Fruit fly (Drosophila melanogaster) whole organism, embryonic: Measurements from ENCODE around the gene Adh.

ENCODE experiments used
- Abd-B ChIP-seq: fragments of 200-800 bp; sonication (Bioruptor generic); optimal IDR thresholded peaks from 2 replicates; lab custom pipeline; 2018; ENCODE audit warnings: missing biosample characterization, mild to moderate bottlenecking, missing genetic modification characterization, moderate library complexity
- Aef1 ChIP-seq: fragments of 200-800 bp; sonication (Bioruptor generic); IDR thresholded peaks from 3 replicates; pipeline ENCODE4 v1.3.6; 2022; ENCODE audit warnings: missing biosample characterization, missing genetic modification characterization
- Atf3 ChIP-seq: fragments of 200-800 bp; sonication (Bioruptor generic); optimal IDR thresholded peaks from 3 replicates; lab custom pipeline; 2016; ENCODE audit warnings: missing biosample characterization, missing genetic modification characterization
- B-H1 ChIP-seq: fragments of 200-800 bp; sonication (Bioruptor generic); IDR thresholded peaks from 3 replicates; pipeline ENCODE4 v1.3.6; 2022; ENCODE audit warnings: missing biosample characterization, missing genetic modification characterization
- CG10147 ChIP-seq: fragments of 200-800 bp; sonication (Bioruptor generic); optimal IDR thresholded peaks from 2 replicates; lab custom pipeline; 2019; ENCODE audit warnings: missing biosample characterization, mild to moderate bottlenecking, missing genetic modification characterization, moderate library complexity
- CG10654 ChIP-seq: fragments of 200-800 bp; sonication (Bioruptor generic); optimal IDR thresholded peaks from 2 replicates; lab custom pipeline; 2016; ENCODE audit warnings: missing biosample characterization, missing genetic modification characterization
- CG11085 ChIP-seq: fragments of 200-800 bp; sonication (Bioruptor generic); IDR thresholded peaks from 2 replicates; pipeline ENCODE4 v1.3.6; 2022; ENCODE audit warnings: missing biosample characterization, missing genetic modification characterization
- CG11247 ChIP-seq: fragments of 200-800 bp; sonication (Bioruptor generic); IDR thresholded peaks from 2 replicates; pipeline ENCODE4 v1.3.6; 2022; ENCODE audit warnings: missing biosample characterization, missing genetic modification characterization
- CG11696 ChIP-seq: fragments of 200-800 bp; sonication (Bioruptor generic); IDR thresholded peaks from 2 replicates; pipeline ENCODE4 v1.3.6; 2022; ENCODE audit warnings: missing biosample characterization, missing genetic modification characterization
- CG1233 ChIP-seq: fragments of 200-800 bp; sonication (Bioruptor generic); optimal IDR thresholded peaks from 4 replicates; lab custom pipeline; 2018; ENCODE audit warnings: missing biosample characterization, mild to moderate bottlenecking, missing genetic modification characterization
- CG13287 ChIP-seq: fragments of 200-800 bp; sonication (Bioruptor generic); IDR thresholded peaks from 2 replicates; pipeline ENCODE4 v1.3.6; 2022; ENCODE audit warnings: missing biosample characterization, missing genetic modification characterization; ENCODE audit not compliant: partially characterized antibody
- CG15011 ChIP-seq: fragments of 200-800 bp; sonication (Bioruptor generic); optimal IDR thresholded peaks from 3 replicates; lab custom pipeline; 2018; ENCODE audit warnings: missing biosample characterization, mild to moderate bottlenecking, missing genetic modification characterization
- CG15696 ChIP-seq: fragments of 200-800 bp; sonication (Bioruptor generic); optimal IDR thresholded peaks from 2 replicates; lab custom pipeline; 2019; ENCODE audit warnings: missing biosample characterization, mild to moderate bottlenecking, missing genetic modification characterization, moderate library complexity
- CG18262 ChIP-seq: fragments of 200-800 bp; optimal IDR thresholded peaks from 3 replicates; lab custom pipeline; 2019; ENCODE audit warnings: missing biosample characterization, mild to moderate bottlenecking, missing genetic modification characterization, moderate library complexity
- CG2875 ChIP-seq: fragments of 200-800 bp; sonication (Bioruptor generic); optimal IDR thresholded peaks from 2 replicates; lab custom pipeline; 2017; ENCODE audit warnings: missing biosample characterization, mild to moderate bottlenecking, missing genetic modification characterization, missing genetic modification reagents
- CG30431 ChIP-seq: fragments of 200-800 bp; sonication (Bioruptor generic); optimal IDR thresholded peaks from 2 replicates; lab custom pipeline; 2017; ENCODE audit warnings: missing biosample characterization, missing genetic modification characterization
- CG31441 ChIP-seq: fragments of 200-800 bp; sonication (Bioruptor generic); IDR thresholded peaks from 2 replicates; pipeline ENCODE4 v1.3.6; 2022; ENCODE audit warnings: missing biosample characterization, missing genetic modification characterization
- CG34376 ChIP-seq: fragments of 200-800 bp; sonication (Bioruptor generic); optimal IDR thresholded peaks from 2 replicates; lab custom pipeline; 2018; ENCODE audit warnings: missing biosample characterization, mild to moderate bottlenecking, missing genetic modification characterization
- CG34422 ChIP-seq: fragments of 200-800 bp; sonication (Bioruptor generic); IDR thresholded peaks from 3 replicates; pipeline ENCODE4 v1.3.6; 2022; ENCODE audit warnings: missing biosample characterization, missing genetic modification characterization
- CG6854 ChIP-seq: fragments of 200-800 bp; sonication (Bioruptor generic); optimal IDR thresholded peaks from 3 replicates; lab custom pipeline; 2017; ENCODE audit warnings: missing biosample characterization, mild to moderate bottlenecking, missing genetic modification characterization
- CG7556 ChIP-seq: fragments of 200-800 bp; sonication (Bioruptor generic); optimal IDR thresholded peaks from 2 replicates; lab custom pipeline; 2017; ENCODE audit warnings: missing biosample characterization, mild to moderate bottlenecking, missing genetic modification characterization
- CG8359 ChIP-seq: fragments of 200-800 bp; sonication (Bioruptor generic); optimal IDR thresholded peaks from 2 replicates; lab custom pipeline; 2017; ENCODE audit warnings: missing biosample characterization, mild to moderate bottlenecking, missing genetic modification characterization, borderline replicate concordance
- CG8944 ChIP-seq: fragments of 200-800 bp; sonication (Bioruptor generic); optimal IDR thresholded peaks from 3 replicates; lab custom pipeline; 2016; ENCODE audit warnings: missing biosample characterization, missing genetic modification characterization
- CTCF ChIP-seq: fragments of 200-800 bp; sonication (Bioruptor generic); optimal IDR thresholded peaks from 2 replicates; lab custom pipeline; 2017; ENCODE audit warnings: missing biosample characterization, mild to moderate bottlenecking, missing genetic modification characterization, moderate library complexity
- CkIIα-i1 ChIP-seq: fragments of 200-800 bp; sonication (Bioruptor generic); IDR thresholded peaks from 2 replicates; pipeline ENCODE4 v1.3.6; 2022; ENCODE audit warnings: missing biosample characterization, missing genetic modification characterization
- Dip2 ChIP-seq: fragments of 200-800 bp; sonication (Bioruptor generic); IDR thresholded peaks from 2 replicates; pipeline ENCODE4 v1.3.6; 2022; ENCODE audit warnings: missing biosample characterization, missing genetic modification characterization
- HLHmδ ChIP-seq: fragments of 200-800 bp; sonication (Bioruptor generic); optimal IDR thresholded peaks from 2 replicates; lab custom pipeline; 2018; ENCODE audit warnings: missing biosample characterization, mild to moderate bottlenecking, missing genetic modification characterization, moderate library complexity
- HmgD ChIP-seq: fragments of 200-800 bp; sonication (Bioruptor generic); optimal IDR thresholded peaks from 3 replicates; lab custom pipeline; 2016; ENCODE audit warnings: missing biosample characterization, missing genetic modification characterization
- HmgZ ChIP-seq: fragments of 200-800 bp; sonication (Bioruptor generic); optimal IDR thresholded peaks from 2 replicates; lab custom pipeline; 2018; ENCODE audit warnings: missing biosample characterization, mild to moderate bottlenecking, missing genetic modification characterization
- Lpt ChIP-seq: fragments of >200 bp; optimal IDR thresholded peaks from 2 replicates; lab custom pipeline; 2018; ENCODE audit warnings: missing biosample characterization, missing genetic modification characterization
- Med ChIP-seq: fragments of 200-800 bp; sonication (Bioruptor generic); peaks from one replicate; lab custom pipeline; 2016; ENCODE audit warnings: missing biosample characterization, missing genetic modification characterization, mild to moderate bottlenecking, inconsistent platforms, moderate library complexity
- Myb ChIP-seq: fragments of 200-800 bp; sonication (Bioruptor generic); optimal IDR thresholded peaks from 2 replicates; lab custom pipeline; 2016; ENCODE audit warnings: missing biosample characterization, missing genetic modification characterization
- Rx ChIP-seq: fragments of 200-800 bp; sonication (Bioruptor generic); IDR thresholded peaks from 2 replicates; pipeline ENCODE4 v1.3.6; 2022; ENCODE audit warnings: missing biosample characterization, missing genetic modification characterization
- Sox100B ChIP-seq: fragments of 200-800 bp; sonication (Bioruptor generic); optimal IDR thresholded peaks from 3 replicates; lab custom pipeline; 2018; ENCODE audit warnings: missing biosample characterization, mild to moderate bottlenecking, missing genetic modification characterization
- Spps ChIP-seq: fragments of 200-800 bp; sonication (Bioruptor generic); optimal IDR thresholded peaks from 2 replicates; lab custom pipeline; 2018; ENCODE audit warnings: missing biosample characterization, mild to moderate bottlenecking, missing genetic modification characterization
- Sry-δ ChIP-seq: fragments of 200-800 bp; sonication (Bioruptor generic); optimal IDR thresholded peaks from 2 replicates; lab custom pipeline; 2016; ENCODE audit warnings: missing biosample characterization, missing genetic modification characterization
- TFAM ChIP-seq: fragments of 200-800 bp; sonication (Bioruptor generic); optimal IDR thresholded peaks from 2 replicates; lab custom pipeline; 2017; ENCODE audit warnings: missing biosample characterization, missing genetic modification characterization, inconsistent platforms
- dati ChIP-seq: fragments of 200-800 bp; sonication (Bioruptor generic); IDR thresholded peaks from 2 replicates; pipeline ENCODE4 v1.3.6; 2022; ENCODE audit warnings: missing biosample characterization, missing genetic modification characterization
- dpn ChIP-seq, 2 experiments: fragments of 200-800 bp; sonication (Bioruptor generic); optimal IDR thresholded peaks; 3 replicates each; lab custom pipeline; 2016; ENCODE audit warnings: missing biosample characterization in 2 of 2, missing genetic modification characterization in 2 of 2
- ewg ChIP-seq: fragments of 200-800 bp; sonication (Bioruptor generic); optimal IDR thresholded peaks from 3 replicates; lab custom pipeline; 2017; ENCODE audit warnings: mild to moderate bottlenecking, missing biosample characterization, missing genetic modification reagents, missing genetic modification characterization
- exex ChIP-seq: fragments of 200-800 bp; sonication (Bioruptor generic); optimal IDR thresholded peaks from 4 replicates; lab custom pipeline; 2018; ENCODE audit warnings: missing biosample characterization, mild to moderate bottlenecking, missing genetic modification characterization, moderate library complexity
- grau ChIP-seq: fragments of 200-800 bp; optimal IDR thresholded peaks from 3 replicates; lab custom pipeline; 2019; ENCODE audit warnings: missing biosample characterization, mild to moderate bottlenecking, missing genetic modification characterization, moderate library complexity
- jing ChIP-seq: fragments of 200-800 bp; sonication (Bioruptor generic); optimal IDR thresholded peaks from 2 replicates; lab custom pipeline; 2018; ENCODE audit warnings: missing biosample characterization, mild to moderate bottlenecking, missing genetic modification characterization
- nmo ChIP-seq: fragments of 200-800 bp; sonication (Bioruptor generic); optimal IDR thresholded peaks from 2 replicates; lab custom pipeline; 2018; ENCODE audit warnings: missing biosample characterization, mild to moderate bottlenecking, missing genetic modification characterization, moderate library complexity
- pfk ChIP-seq: fragments of 200-800 bp; sonication (Bioruptor generic); optimal IDR thresholded peaks from 2 replicates; lab custom pipeline; 2018; ENCODE audit warnings: missing biosample characterization, mild to moderate bottlenecking, missing genetic modification characterization, moderate library complexity
- pnt ChIP-seq: fragments of 200-800 bp; sonication (Bioruptor generic); optimal IDR thresholded peaks from 3 replicates; lab custom pipeline; 2016; ENCODE audit warnings: missing biosample characterization, missing genetic modification characterization
- pum ChIP-seq: fragments of 200-800 bp; sonication (Bioruptor generic); optimal IDR thresholded peaks from 2 replicates; lab custom pipeline; 2016; ENCODE audit warnings: missing biosample characterization, missing genetic modification characterization
- tap ChIP-seq: fragments of 200-800 bp; optimal IDR thresholded peaks from 3 replicates; lab custom pipeline; 2019; ENCODE audit warnings: missing biosample characterization, mild to moderate bottlenecking, missing genetic modification characterization, moderate library complexity
- tgo ChIP-seq: fragments of 200-800 bp; sonication (Bioruptor generic); IDR thresholded peaks from 3 replicates; pipeline ENCODE4 v1.3.6; 2022; ENCODE audit warnings: missing biosample characterization, missing genetic modification characterization
- trem ChIP-seq: fragments of 200-800 bp; optimal IDR thresholded peaks from 3 replicates; lab custom pipeline; 2019; ENCODE audit warnings: missing biosample characterization, mild to moderate bottlenecking, missing genetic modification characterization, moderate library complexity
- zen2 ChIP-seq: fragments of 200-800 bp; sonication (Bioruptor generic); IDR thresholded peaks from 3 replicates; pipeline ENCODE4 v1.3.6; 2022; ENCODE audit warnings: missing biosample characterization, missing genetic modification characterization; ENCODE audit not compliant: partially characterized antibody

The Adh gene

dm6 chr2L:14598357-14599057 is 16.8 kb upstream of the Adh start (continued):
- TF ChIP-seq CG8359 (no peak), CG34422 (GFP tag; lab: Robert Waterston, UW) (no peak), tap (tag; lab: Kevin White, UChicago) (no peak), CG31441 (GFP tag; lab: Robert Waterston, UW) (no peak), CG11085 (no peak), pnt (no peak), CG15011 (GFP tag; lab: Kevin White, UChicago) (no peak), CG34376 (GFP tag; lab: Kevin White, UChicago) (no peak), CG1233 (GFP tag; lab: Kevin White, UChicago) (no peak), trem (tag; lab: Kevin White, UChicago) (no peak), pum (GFP tag; lab: Kevin White, UChicago) (no peak), tgo (no peak), dati (GFP tag; lab: Robert Waterston, UW) (no peak), dpn (GFP tag; optimal IDR thresholded peaks at IDR 0.05; lab: Kevin White, UChicago) (no peak), CG8944 (GFP tag; lab: Kevin White, UChicago) (no peak), HmgD (GFP tag; lab: Kevin White, UChicago) (no peak), TFAM (GFP tag; lab: Kevin White, UChicago) (no peak), jing (GFP tag; lab: Kevin White, UChicago) (no peak), B-H1 (no peak), Myb (no peak), CG11696 (no peak), zen2 (GFP tag; lab: Robert Waterston, UW) (peak; percentile 89), CG15696 (tag; lab: Kevin White, UChicago) (no peak), CG11247 (no peak), ewg (GFP tag; lab: Kevin White, UChicago) (no peak), pfk (GFP tag; lab: Kevin White, UChicago) (no peak), CTCF (peak; percentile 86), CG10654 (GFP tag; lab: Kevin White, UChicago) (no peak), grau (tag; lab: Kevin White, UChicago) (peak; percentile 7), CG10147 (no peak), Dip2 (GFP tag; lab: Robert Waterston, UW) (no peak), CkIIα-i1 (GFP tag; lab: Robert Waterston, UW) (no peak), Rx (GFP tag; lab: Robert Waterston, UW) (no peak), Lpt (GFP tag; lab: Kevin White, UChicago) (no peak), Med (GFP tag; lab: Kevin White, UChicago) (peak; percentile 82), Spps (tag; lab: Kevin White, UChicago) (no peak), Atf3 (GFP tag; lab: Kevin White, UChicago) (no peak), Abd-B (GFP tag; lab: Kevin White, UChicago) (no peak), Sox100B (GFP tag; lab: Kevin White, UChicago) (peak; percentile 9), nmo (GFP tag; lab: Kevin White, UChicago) (peak; percentile 21), exex (tag; lab: Kevin White, UChicago) (no peak), HLHmδ (no peak), Aef1 (GFP tag; lab: Robert Waterston, UW) (no peak), HmgZ (tag; lab: Kevin White, UChicago) (no peak), CG18262 (tag; lab: Kevin White, UChicago) (peak; percentile 12), CG30431 (no peak), CG7556 (GFP tag; lab: Kevin White, UChicago) (no peak), Sry-δ (GFP tag; lab: Kevin White, UChicago) (no peak), CG2875 (GFP tag; lab: Kevin White, UChicago) (no peak), CG6854 (no peak), CG13287 (GFP tag; lab: Robert Waterston, UW) (peak; percentile 59; the same call in 1 of the 2 replicates)
